Worm (Caenorhabditis elegans): ENCODE results near the gene srz-9.

- TF ChIP-seq nhr-77 (tag; optimal IDR thresholded peaks at IDR 0.05) (no peak), dpl-1 (GFP tag; optimal IDR thresholded peaks at IDR 0.05) (no peak)
Measured at ce11 chrIII:1218221-1218620, 45.6 kb upstream of the srz-9 start.

Measured in whole organism, L1 larva.